Worm (Caenorhabditis elegans) whole organism, L1 larva: Measurements from ENCODE around the gene pqn-92.

Experiments used
- C16A3.4 ChIP-seq: fragments of 150-350 bp; optimal IDR thresholded peaks from 2 replicates; lab custom pipeline; 2014; ENCODE audit warnings: missing biosample characterization, missing genetic modification characterization
- C34B4.2 ChIP-seq: sonication (generic microtip); optimal IDR thresholded peaks from 2 replicates; lab custom pipeline; 2017; ENCODE audit warnings: mild to moderate bottlenecking, missing genetic modification characterization, missing compliant biosample characterization
- ces-1 ChIP-seq: fragments of 150-350 bp; optimal IDR thresholded peaks from 2 replicates; lab custom pipeline; 2014; ENCODE audit warnings: missing biosample characterization, missing genetic modification reagents, missing genetic modification characterization
- egl-13 ChIP-seq: sonication (generic microtip); optimal IDR thresholded peaks from 2 replicates; lab custom pipeline; 2016; ENCODE audit warnings: missing genotype, missing genetic modification reagents, missing genetic modification characterization, missing compliant biosample characterization
- elt-3 ChIP-seq, 6 experiments: fragments of 150-350 bp in 1 of 6; sonication (generic microtip); optimal IDR thresholded peaks; 2 replicates each; lab custom pipeline; 2017 to 2018; ENCODE audit warnings: missing biosample characterization in 6 of 6, missing genetic modification characterization in 6 of 6, inconsistent platforms in 1 of 6
- fkh-8 ChIP-seq: sonication (generic microtip); optimal IDR thresholded peaks from 2 replicates; lab custom pipeline; 2016; ENCODE audit warnings: mild to moderate bottlenecking, missing genetic modification characterization, missing compliant biosample characterization
- grh-1 ChIP-seq: fragments of 200-800 bp; sonication (Bioruptor generic); IDR thresholded peaks from 2 replicates; pipeline ENCODE4 v1.3.6; 2022; ENCODE audit warnings: missing genetic modification reagents, missing genetic modification characterization, missing compliant biosample characterization
- lir-3 ChIP-seq: sonication (generic microtip); optimal IDR thresholded peaks from 2 replicates; lab custom pipeline; 2016; ENCODE audit warnings: mild to moderate bottlenecking, missing genetic modification characterization, moderate library complexity, missing compliant biosample characterization; ENCODE audit not compliant: poor library complexity
- mef-2 ChIP-seq: fragments of 150-350 bp; optimal IDR thresholded peaks from 2 replicates; lab custom pipeline; 2014; ENCODE audit warnings: missing biosample characterization, missing genetic modification characterization
- mep-1 ChIP-seq: fragments of 150-350 bp; optimal IDR thresholded peaks from 2 replicates; lab custom pipeline; 2014; ENCODE audit warnings: missing biosample characterization, missing genetic modification characterization
- nhr-12 ChIP-seq: sonication (generic microtip); optimal IDR thresholded peaks from 2 replicates; lab custom pipeline; 2017; ENCODE audit warnings: missing biosample characterization, missing genetic modification characterization
- nhr-237 ChIP-seq: fragments of 150-350 bp; optimal IDR thresholded peaks from 2 replicates; lab custom pipeline; 2014; ENCODE audit warnings: missing biosample characterization, missing genetic modification characterization
- nhr-47 ChIP-seq: sonication (generic microtip); optimal IDR thresholded peaks from 2 replicates; lab custom pipeline; 2016; ENCODE audit warnings: mild to moderate bottlenecking, missing genetic modification characterization, moderate library complexity, missing compliant biosample characterization
- nhr-85 ChIP-seq: sonication (generic microtip); peaks from one replicate; lab custom pipeline; 2016; ENCODE audit warnings: missing genetic modification characterization, inconsistent platforms, missing compliant biosample characterization
- pax-3 ChIP-seq: fragments of 200-800 bp; sonication (Bioruptor generic); optimal IDR thresholded peaks from 2 replicates; lab custom pipeline; 2018; ENCODE audit warnings: mild to moderate bottlenecking, missing genetic modification characterization, moderate library complexity, missing compliant biosample characterization
- swsn-7 ChIP-seq: sonication (generic microtip); optimal IDR thresholded peaks from 2 replicates; lab custom pipeline; 2016; ENCODE audit warnings: missing genetic modification characterization, missing compliant biosample characterization
- tlp-1 ChIP-seq: fragments of 150-350 bp; optimal IDR thresholded peaks from 2 replicates; lab custom pipeline; 2014; ENCODE audit warnings: missing biosample characterization, missing genetic modification characterization
- unc-86 ChIP-seq: sonication (generic microtip); optimal IDR thresholded peaks from 2 replicates; lab custom pipeline; 2016; ENCODE audit warnings: missing genetic modification characterization, missing compliant biosample characterization
- unc-98 ChIP-seq: fragments of 200-800 bp; sonication (Bioruptor generic); IDR thresholded peaks from 2 replicates; pipeline ENCODE4 v1.3.6; 2022; ENCODE audit warnings: missing genetic modification characterization, missing compliant biosample characterization
- vab-15 ChIP-seq: sonication (generic microtip); optimal IDR thresholded peaks from 2 replicates; lab custom pipeline; 2017; ENCODE audit warnings: missing genotype, mild to moderate bottlenecking, missing genetic modification characterization, missing compliant biosample characterization

pqn-92 gene

DNA sequence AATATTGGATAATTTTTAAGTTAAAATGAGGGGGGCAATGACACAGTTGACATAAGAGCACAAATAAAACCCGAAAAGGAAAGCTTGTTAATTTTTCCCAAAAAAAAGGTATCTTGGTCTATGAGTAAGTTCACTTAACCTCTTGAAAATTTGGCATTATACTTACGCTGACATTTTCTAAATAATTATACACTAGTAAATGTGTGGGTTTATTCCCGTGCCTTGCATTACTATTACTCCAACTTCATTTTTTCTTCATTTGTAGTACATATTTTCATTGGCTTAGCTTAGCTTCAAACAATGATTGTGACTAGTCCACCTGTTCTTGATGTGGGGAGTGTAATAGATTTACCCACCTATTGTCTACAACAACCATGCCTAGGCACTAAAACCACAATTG is 51.7 kb downstream of the pqn-92 start, which contains the start of gene Y75B8A.34:
Y75B8A.34 (plus strand) TSS at position 301 of the 400 bp plus-strand sequence.
- TF ChIP-seq unc-86 (tag; lab: Kevin White, UChicago) (no peak), ces-1 (GFP tag; lab: Kevin White, UChicago) (no peak), lir-3 (tag; lab: Kevin White, UChicago) (no peak), tlp-1 (no peak), nhr-47 (tag; lab: Kevin White, UChicago) (no peak), C34B4.2 (tag; lab: Kevin White, UChicago) (no peak), egl-13 (tag; lab: Kevin White, UChicago) (no peak), elt-3 (tag; optimal IDR thresholded peaks at IDR 0.05; lab: Kevin White, UChicago) (no peak), fkh-8 (tag; lab: Kevin White, UChicago) (no peak), nhr-12 (no peak), unc-98 (GFP tag; lab: Robert Waterston, UW) (no peak), grh-1 (GFP tag; lab: Robert Waterston, UW) (no peak), mep-1 (tag; lab: Kevin White, UChicago) (no peak), pax-3 (tag; lab: Kevin White, UChicago) (no peak), mef-2 (tag; lab: Kevin White, UChicago) (no peak), nhr-85 (tag; lab: Kevin White, UChicago) (no peak), vab-15 (tag; lab: Kevin White, UChicago) (no peak), swsn-7 (tag; lab: Kevin White, UChicago) (no peak), C16A3.4 (tag; lab: Kevin White, UChicago) (no peak), nhr-237 (tag; lab: Kevin White, UChicago) (no peak)
